Fruit fly (Drosophila melanogaster) whole organism, embryonic: ENCODE measurements around the gene msl-3.

Source experiments
- Awh ChIP-seq: fragments of 200-800 bp; sonication (Bioruptor generic); IDR thresholded peaks from 2 replicates; pipeline ENCODE4, ENCODE4 v1.3.6; 2022; ENCODE audit warnings: missing biosample characterization, missing genetic modification characterization
- B-H1 ChIP-seq: fragments of 200-800 bp; sonication (Bioruptor generic); IDR thresholded peaks from 3 replicates; pipeline ENCODE4 v1.3.6; 2022; ENCODE audit warnings: missing biosample characterization, missing genetic modification characterization
- CG1024 ChIP-seq: fragments of 200-800 bp; sonication (Bioruptor generic); IDR thresholded peaks from 2 replicates; pipeline ENCODE4 v1.3.6; 2022; ENCODE audit warnings: missing biosample characterization, missing genetic modification characterization
- CG11247 ChIP-seq: fragments of 200-800 bp; sonication (Bioruptor generic); IDR thresholded peaks from 2 replicates; pipeline ENCODE4 v1.3.6; 2022; ENCODE audit warnings: missing biosample characterization, missing genetic modification characterization
- CG11695 ChIP-seq: fragments of 200-800 bp; sonication (Bioruptor generic); IDR thresholded peaks from 3 replicates; pipeline ENCODE4 v1.3.6; 2022; ENCODE audit warnings: missing biosample characterization, missing genetic modification characterization
- CG14441 ChIP-seq: fragments of 200-800 bp; sonication (Bioruptor generic); IDR thresholded peaks from 2 replicates; pipeline ENCODE4 v1.3.6; 2022; ENCODE audit warnings: missing biosample characterization, missing genetic modification characterization
- CG14860 ChIP-seq: fragments of 200-800 bp; sonication (Bioruptor generic); IDR thresholded peaks from 3 replicates; pipeline ENCODE4 v1.3.6; 2022; ENCODE audit warnings: missing biosample characterization, missing genetic modification characterization; ENCODE audit not compliant: partially characterized antibody
- CG14965 ChIP-seq: fragments of 200-800 bp; sonication (Bioruptor generic); optimal IDR thresholded peaks from 2 replicates; lab custom pipeline; 2016; ENCODE audit warnings: missing biosample characterization, missing genetic modification characterization, borderline replicate concordance
- CG15601 ChIP-seq: fragments of 200-800 bp; sonication (Bioruptor generic); optimal IDR thresholded peaks from 3 replicates; lab custom pipeline; 2019; ENCODE audit warnings: missing biosample characterization, mild to moderate bottlenecking, missing genetic modification characterization, moderate library complexity
- CG17359 ChIP-seq: fragments of 200-800 bp; sonication (Bioruptor generic); optimal IDR thresholded peaks from 3 replicates; lab custom pipeline; 2018; ENCODE audit warnings: missing biosample characterization, mild to moderate bottlenecking, missing genetic modification characterization, moderate library complexity
- CG1792 ChIP-seq: fragments of 200-800 bp; sonication (Bioruptor generic); optimal IDR thresholded peaks from 2 replicates; lab custom pipeline; 2016; ENCODE audit warnings: missing biosample characterization, missing genetic modification characterization
- CG6254 ChIP-seq: fragments of 200-800 bp; sonication (Bioruptor generic); optimal IDR thresholded peaks from 3 replicates; lab custom pipeline; 2017; ENCODE audit warnings: mild to moderate bottlenecking, missing biosample characterization, missing genetic modification reagents, missing genetic modification characterization
- CG7786 ChIP-seq: fragments of 200-800 bp; sonication (Bioruptor generic); optimal IDR thresholded peaks from 2 replicates; lab custom pipeline; 2016; ENCODE audit warnings: missing biosample characterization, missing genetic modification characterization
- CG8944 ChIP-seq: fragments of 200-800 bp; sonication (Bioruptor generic); optimal IDR thresholded peaks from 3 replicates; lab custom pipeline; 2016; ENCODE audit warnings: missing biosample characterization, missing genetic modification characterization
- CG9797 ChIP-seq: fragments of 200-800 bp; sonication (Bioruptor generic); optimal IDR thresholded peaks from 3 replicates; lab custom pipeline; 2018; ENCODE audit warnings: missing biosample characterization, mild to moderate bottlenecking, missing genetic modification characterization
- D19A ChIP-seq: fragments of 200-800 bp; optimal IDR thresholded peaks from 3 replicates; lab custom pipeline; 2019; ENCODE audit warnings: missing biosample characterization, mild to moderate bottlenecking, missing genetic modification characterization, moderate library complexity
- Dbx ChIP-seq: fragments of 200-800 bp; sonication (Bioruptor generic); IDR thresholded peaks from 3 replicates; pipeline ENCODE4 v1.3.6; 2022; ENCODE audit warnings: missing biosample characterization, missing genetic modification characterization
- E2f1 ChIP-seq: fragments of 200-800 bp; sonication (Bioruptor generic); IDR thresholded peaks from 2 replicates; pipeline ENCODE4 v1.3.6; 2022; ENCODE audit warnings: missing biosample characterization, missing genetic modification characterization
- Eip74EF ChIP-seq, 2 experiments: fragments of 200-800 bp in 1 of 2; fragments of >200 bp in 1 of 2; sonication (Bioruptor generic) in 1 of 2; optimal IDR thresholded peaks; 2 replicates each; lab custom pipeline; 2017 to 2019; ENCODE audit warnings: missing biosample characterization in 2 of 2, missing genetic modification characterization in 2 of 2, mild to moderate bottlenecking in 1 of 2, moderate library complexity in 1 of 2
- Hey ChIP-seq: fragments of 200-800 bp; sonication (Bioruptor generic); optimal IDR thresholded peaks from 3 replicates; lab custom pipeline; 2018; ENCODE audit warnings: missing biosample characterization, mild to moderate bottlenecking, missing genetic modification characterization
- Hr3 ChIP-seq: fragments of 200-800 bp; sonication (Bioruptor generic); optimal IDR thresholded peaks from 3 replicates; lab custom pipeline; 2016; ENCODE audit warnings: missing biosample characterization, missing genetic modification characterization
- Mad ChIP-seq: fragments of 200-800 bp; sonication (Bioruptor generic); optimal IDR thresholded peaks from 2 replicates; lab custom pipeline; 2016; ENCODE audit warnings: missing biosample characterization, missing genetic modification characterization
- Med ChIP-seq: fragments of 200-800 bp; sonication (Bioruptor generic); peaks from one replicate; lab custom pipeline; 2016; ENCODE audit warnings: missing biosample characterization, missing genetic modification characterization, mild to moderate bottlenecking, inconsistent platforms, moderate library complexity
- Mes4 ChIP-seq: fragments of 200-800 bp; sonication (Bioruptor generic); optimal IDR thresholded peaks from 2 replicates; lab custom pipeline; 2016; ENCODE audit warnings: missing biosample characterization, missing genetic modification characterization
- PHDP ChIP-seq: fragments of 200-800 bp; sonication (Bioruptor generic); optimal IDR thresholded peaks from 3 replicates; lab custom pipeline; 2018; ENCODE audit warnings: missing biosample characterization, mild to moderate bottlenecking, missing genetic modification characterization, moderate library complexity
- Stat92E ChIP-seq, 3 experiments: fragments of >200 bp in 2 of 3; fragments of 200-800 bp in 1 of 3; sonication (Bioruptor generic) in 1 of 3; optimal IDR thresholded peaks; 2 replicates each; lab custom pipeline; 2017 to 2019; ENCODE audit warnings: missing biosample characterization in 3 of 3, missing genetic modification characterization in 3 of 3, mild to moderate bottlenecking in 1 of 3, moderate library complexity in 1 of 3
- Vsx1 ChIP-seq: fragments of 200-800 bp; sonication (Bioruptor generic); optimal IDR thresholded peaks from 2 replicates; lab custom pipeline; 2017; ENCODE audit warnings: missing biosample characterization, mild to moderate bottlenecking, missing genetic modification characterization, missing genetic modification reagents
- Xrp1 ChIP-seq: fragments of 200-800 bp; sonication (Bioruptor generic); IDR thresholded peaks from 2 replicates; pipeline ENCODE4 v1.3.6; 2022; ENCODE audit warnings: missing biosample characterization, missing genetic modification characterization
- abd-A ChIP-seq: fragments of 200-800 bp; sonication (Bioruptor generic); optimal IDR thresholded peaks from 3 replicates; lab custom pipeline; 2019; ENCODE audit warnings: missing biosample characterization, mild to moderate bottlenecking, missing genetic modification characterization, moderate library complexity
- ash1 ChIP-seq: fragments of 200-800 bp; sonication (Bioruptor generic); optimal IDR thresholded peaks from 2 replicates; lab custom pipeline; 2018; ENCODE audit warnings: missing biosample characterization, mild to moderate bottlenecking, missing genetic modification characterization
- ato ChIP-seq: fragments of 200-800 bp; sonication (Bioruptor generic); IDR thresholded peaks from 2 replicates; pipeline ENCODE4 v1.3.6; 2022; ENCODE audit warnings: missing biosample characterization, missing genetic modification characterization; ENCODE audit not compliant: partially characterized antibody
- dimm ChIP-seq: fragments of 200-800 bp; sonication (Bioruptor generic); IDR thresholded peaks from 2 replicates; pipeline ENCODE4 v1.3.6; 2022; ENCODE audit warnings: missing biosample characterization, missing genetic modification characterization
- dysf ChIP-seq: fragments of 200-800 bp; sonication (Bioruptor generic); IDR thresholded peaks from 3 replicates; pipeline ENCODE4 v1.3.6; 2022; ENCODE audit warnings: missing biosample characterization, missing genetic modification characterization
- esg ChIP-seq: fragments of 200-800 bp; sonication (Bioruptor generic); conservative IDR thresholded peaks from 2 replicates; pipeline ENCODE4 v1.3.6; 2022; ENCODE audit warnings: missing biosample characterization, missing genetic modification characterization
- ftz-f1 ChIP-seq: fragments of 200-800 bp; sonication (Bioruptor generic); optimal IDR thresholded peaks from 2 replicates; lab custom pipeline; 2016; ENCODE audit warnings: missing biosample characterization, missing genetic modification characterization
- gcm ChIP-seq: fragments of 200-800 bp; sonication (Bioruptor generic); optimal IDR thresholded peaks from 2 replicates; lab custom pipeline; 2019; ENCODE audit warnings: missing biosample characterization, mild to moderate bottlenecking, missing genetic modification characterization, moderate library complexity
- gfzf ChIP-seq: fragments of 200-800 bp; sonication (Bioruptor generic); optimal IDR thresholded peaks from 2 replicates; lab custom pipeline; 2016; ENCODE audit warnings: missing biosample characterization, mild to moderate bottlenecking, missing genetic modification characterization, moderate library complexity
- gsb ChIP-seq: fragments of 200-800 bp; sonication (Bioruptor generic); IDR thresholded peaks from 2 replicates; pipeline ENCODE4 v1.3.6; 2022; ENCODE audit warnings: missing biosample characterization, missing genetic modification characterization
- h ChIP-seq: fragments of >200 bp; optimal IDR thresholded peaks from 2 replicates; lab custom pipeline; 2017
- hb ChIP-seq: fragments of 200-800 bp; sonication (Bioruptor generic); IDR thresholded peaks from 3 replicates; pipeline ENCODE4 v1.3.6; 2022; ENCODE audit warnings: missing biosample characterization, missing genetic modification characterization; ENCODE audit not compliant: partially characterized antibody
- jing ChIP-seq: fragments of 200-800 bp; sonication (Bioruptor generic); optimal IDR thresholded peaks from 2 replicates; lab custom pipeline; 2018; ENCODE audit warnings: missing biosample characterization, mild to moderate bottlenecking, missing genetic modification characterization
- ken ChIP-seq: fragments of 200-800 bp; sonication (Bioruptor generic); IDR thresholded peaks from 3 replicates; pipeline ENCODE4 v1.3.6; 2022; ENCODE audit warnings: missing biosample characterization, missing genetic modification characterization
- pb ChIP-seq: fragments of 200-800 bp; sonication (Bioruptor generic); optimal IDR thresholded peaks from 3 replicates; lab custom pipeline; 2016; ENCODE audit warnings: missing biosample characterization, missing genetic modification characterization
- pita ChIP-seq: fragments of 200-800 bp; sonication (Bioruptor generic); optimal IDR thresholded peaks from 2 replicates; lab custom pipeline; 2017; ENCODE audit warnings: missing biosample characterization, mild to moderate bottlenecking, missing genetic modification characterization
- pum ChIP-seq: fragments of 200-800 bp; sonication (Bioruptor generic); optimal IDR thresholded peaks from 2 replicates; lab custom pipeline; 2016; ENCODE audit warnings: missing biosample characterization, missing genetic modification characterization
- sisA ChIP-seq: fragments of 200-800 bp; sonication (Bioruptor generic); IDR thresholded peaks from 2 replicates; pipeline ENCODE4 v1.3.6; 2022; ENCODE audit warnings: missing biosample characterization, missing genetic modification characterization
- slou ChIP-seq: fragments of 200-800 bp; sonication (Bioruptor generic); optimal IDR thresholded peaks from 3 replicates; lab custom pipeline; 2016; ENCODE audit warnings: missing biosample characterization, missing genetic modification characterization
- usp ChIP-seq: fragments of >200 bp; optimal IDR thresholded peaks from 2 replicates; lab custom pipeline; 2017; ENCODE audit warnings: missing biosample characterization, missing genetic modification characterization
- vfl ChIP-seq: fragments of 200-800 bp; sonication (Bioruptor generic); optimal IDR thresholded peaks from 2 replicates; lab custom pipeline; 2016; ENCODE audit warnings: missing biosample characterization, missing genetic modification characterization

msl-3 gene

dm6 chr3L:7151521-7152465 lies 26.5 kb upstream of the msl-3 start (continued):
- 0 out of 2 replicates have a peak, but pooled peaks have one; percentile 33 for TF ChIP-seq CG11247 (GFP tag; lab: Robert Waterston, UW)
- no peak for TF ChIP-seq Stat92E (GFP tag; optimal IDR thresholded peaks at IDR 0.05; lab: Kevin White, UChicago)
- peak; percentile 73 for TF ChIP-seq sisA (GFP tag; lab: Robert Waterston, UW)
- no peak for TF ChIP-seq abd-A (tag; lab: Kevin White, UChicago)
- TF ChIP-seq h (lab: Kevin White, UChicago): no peak
- peak; percentile 59 for TF ChIP-seq Hr3
- TF ChIP-seq hb (GFP tag; lab: Robert Waterston, UW): no peak
- no peak for TF ChIP-seq Dbx
- no peak for TF ChIP-seq ash1
- TF ChIP-seq Awh: no peak
- TF ChIP-seq usp (GFP tag; lab: Kevin White, UChicago): no peak
- TF ChIP-seq CG8944: peak; percentile 25
- TF ChIP-seq Hey (tag; lab: Kevin White, UChicago): no peak
- peak; percentile 58 for TF ChIP-seq CG15601 (tag; lab: Kevin White, UChicago)
- no peak for TF ChIP-seq CG14860 (GFP tag; lab: Robert Waterston, UW)
- TF ChIP-seq CG14441: no peak
- peak; percentile 61 for TF ChIP-seq CG17359 (tag; lab: Kevin White, UChicago)
- TF ChIP-seq dysf (GFP tag; lab: Robert Waterston, UW): peak; percentile 33; the same call in 1 of the 3 replicates
- peak; percentile 4 for TF ChIP-seq CG7786
- TF ChIP-seq CG11695 (GFP tag; lab: Robert Waterston, UW): peak; percentile 46; the same call in 2 of the 3 replicates
- no peak for TF ChIP-seq CG14965 (GFP tag; lab: Kevin White, UChicago)
- peak; percentile 30 for TF ChIP-seq Med (GFP tag; lab: Kevin White, UChicago)
- TF ChIP-seq gcm (GFP tag; lab: Kevin White, UChicago): peak; percentile 77
- TF ChIP-seq jing (GFP tag; lab: Kevin White, UChicago): no peak
- TF ChIP-seq gsb: no peak
- TF ChIP-seq gfzf: no peak
- peak; percentile 75; the same call in 2 of the 3 replicates for TF ChIP-seq ken (GFP tag; lab: Robert Waterston, UW)
- TF ChIP-seq pita (GFP tag; lab: Kevin White, UChicago): no peak
- TF ChIP-seq CG9797 (GFP tag; lab: Kevin White, UChicago): no peak
- no peak for TF ChIP-seq ato
- TF ChIP-seq PHDP: peak; percentile 61
- TF ChIP-seq Mes4 (GFP tag; lab: Kevin White, UChicago): peak; percentile 32
- TF ChIP-seq Eip74EF (GFP tag; optimal IDR thresholded peaks at IDR 0.05; lab: Kevin White, UChicago): peak in 1 of 2 experiments; percentile 6
- TF ChIP-seq B-H1 (GFP tag; lab: Robert Waterston, UW): no peak
- peak; percentile 25; the same call in 1 of the 2 replicates for TF ChIP-seq CG1024
- TF ChIP-seq D19A (tag; lab: Kevin White, UChicago): peak; percentile 62
- TF ChIP-seq Xrp1 (GFP tag; lab: Robert Waterston, UW): peak; percentile 90
- peak; percentile 65 for TF ChIP-seq E2f1 (GFP tag; lab: Robert Waterston, UW)
- no peak for TF ChIP-seq slou (GFP tag; lab: Kevin White, UChicago)
- TF ChIP-seq dimm: 0 out of 2 replicates have a peak, but pooled peaks have one; percentile 10
- TF ChIP-seq CG1792 (GFP tag; lab: Kevin White, UChicago): no peak
- peak; percentile 23 for TF ChIP-seq Mad (GFP tag; lab: Kevin White, UChicago)
- peak; percentile 39; the same call in 1 of the 2 replicates for TF ChIP-seq esg (GFP tag; lab: Robert Waterston, UW)
- peak; percentile 2 for TF ChIP-seq CG6254 (GFP tag; lab: Kevin White, UChicago)
- TF ChIP-seq pum (GFP tag; lab: Kevin White, UChicago): no peak
- no peak for TF ChIP-seq ftz-f1 (GFP tag; lab: Kevin White, UChicago)
- no peak for TF ChIP-seq pb (GFP tag; lab: Kevin White, UChicago)
- no peak for TF ChIP-seq vfl (GFP tag; lab: Kevin White, UChicago)
- TF ChIP-seq Vsx1 (GFP tag; lab: Kevin White, UChicago): peak; percentile 16
